Worm (Caenorhabditis elegans) whole organism, L1 larva: ENCODE measurements around the gene R160.2.

ENCODE experiments used
- ces-1 ChIP-seq: fragments of 150-350 bp; optimal IDR thresholded peaks from 2 replicates; lab custom pipeline; 2014; ENCODE audit warnings: missing biosample characterization, missing genetic modification reagents, missing genetic modification characterization
- fkh-8 ChIP-seq: sonication (generic microtip); optimal IDR thresholded peaks from 2 replicates; lab custom pipeline; 2016; ENCODE audit warnings: mild to moderate bottlenecking, missing genetic modification characterization, missing compliant biosample characterization
- lin-39 ChIP-seq: fragments of 150-350 bp; optimal IDR thresholded peaks from 2 replicates; lab custom pipeline; 2014; ENCODE audit warnings: missing biosample characterization, missing genetic modification reagents, missing genetic modification characterization
- nhr-90 ChIP-seq: sonication (generic microtip); optimal IDR thresholded peaks from 2 replicates; lab custom pipeline; 2016; ENCODE audit warnings: mild to moderate bottlenecking, missing genetic modification characterization, missing compliant biosample characterization; ENCODE audit not compliant: poor library complexity
- sptf-1 ChIP-seq: fragments of 150-350 bp; optimal IDR thresholded peaks from 2 replicates; lab custom pipeline; 2014; ENCODE audit warnings: missing biosample characterization, missing genetic modification characterization

ce11 chrX:4418751-4419150, 42.0 kb upstream of the R160.2 start, which contains the start of gene dop-1:
- TF ChIP-seq sptf-1 (tag; lab: Kevin White, UChicago) (no peak), ces-1 (GFP tag; lab: Kevin White, UChicago) (no peak), fkh-8 (tag; lab: Kevin White, UChicago) (no peak), nhr-90 (tag; lab: Kevin White, UChicago) (no peak), lin-39 (tag; lab: Kevin White, UChicago) (no peak)
